Worm (Caenorhabditis elegans) whole organism, young adult: Measurements from ENCODE around the gene npa-1.

Source experiments
- B0336.3 ChIP-seq: fragments of 200-800 bp; sonication (Bioruptor generic); IDR thresholded peaks from 2 replicates; pipeline ENCODE4 v1.3.6; 2022; ENCODE audit warnings: missing genetic modification characterization, missing compliant biosample characterization
- F33H1.4 ChIP-seq: fragments of 200-800 bp; sonication (Bioruptor generic); IDR thresholded peaks from 2 replicates; pipeline ENCODE4 v1.3.6; 2022; ENCODE audit warnings: missing genetic modification reagents, missing genetic modification characterization, missing compliant biosample characterization
- F57C9.4 ChIP-seq: sonication (generic microtip); optimal IDR thresholded peaks from 2 replicates; lab custom pipeline; 2017; ENCODE audit warnings: mild to moderate bottlenecking, missing genetic modification characterization, missing compliant biosample characterization
- K12H6.12 ChIP-seq: fragments of 200-800 bp; sonication (Bioruptor generic); optimal IDR thresholded peaks from 2 replicates; lab custom pipeline; 2018; ENCODE audit warnings: mild to moderate bottlenecking, missing genetic modification characterization, missing compliant biosample characterization
- Y79H2A.3 ChIP-seq: fragments of 200-800 bp; sonication (Bioruptor generic); conservative IDR thresholded peaks from 2 replicates; pipeline ENCODE4 v1.3.6; 2022; ENCODE audit warnings: missing genetic modification reagents, missing genetic modification characterization, missing compliant biosample characterization
- atf-7 ChIP-seq: sonication (generic microtip); optimal IDR thresholded peaks from 2 replicates; lab custom pipeline; 2017; ENCODE audit warnings: mild to moderate bottlenecking, missing genetic modification characterization, missing compliant biosample characterization
- attf-5 ChIP-seq: fragments of 200-800 bp; sonication (Bioruptor generic); optimal IDR thresholded peaks from 2 replicates; lab custom pipeline; 2018; ENCODE audit warnings: mild to moderate bottlenecking, missing genetic modification characterization, missing compliant biosample characterization
- bed-2 ChIP-seq: fragments of 200-800 bp; sonication (Bioruptor generic); IDR thresholded peaks from 2 replicates; pipeline ENCODE4 v1.3.6; 2022; ENCODE audit warnings: missing genetic modification reagents, missing genetic modification characterization, missing compliant biosample characterization
- ccch-3 ChIP-seq: fragments of 200-800 bp; sonication (Bioruptor generic); optimal IDR thresholded peaks from 2 replicates; lab custom pipeline; 2018; ENCODE audit warnings: mild to moderate bottlenecking, missing genetic modification characterization, missing compliant biosample characterization
- cebp-1 ChIP-seq, 2 experiments: fragments of 200-800 bp in 1 of 2; sonication (Bioruptor generic) in 1 of 2; sonication (generic microtip) in 1 of 2; IDR thresholded peaks in 1 of 2; optimal IDR thresholded peaks in 1 of 2; 2 replicates each; pipeline versions ENCODE4 v1.3.6 to Lab custom; 2017 to 2022; ENCODE audit warnings: missing compliant biosample characterization in 2 of 2, missing genetic modification characterization in 2 of 2, mild to moderate bottlenecking in 1 of 2, missing genetic modification reagents in 1 of 2, moderate library complexity in 1 of 2
- ceh-40 ChIP-seq: fragments of 200-800 bp; sonication (Bioruptor generic); IDR thresholded peaks from 2 replicates; pipeline ENCODE4 v1.3.6; 2022; ENCODE audit warnings: missing genetic modification characterization, missing compliant biosample characterization
- ceh-91 ChIP-seq: fragments of 200-800 bp; sonication (Bioruptor generic); IDR thresholded peaks from 2 replicates; pipeline ENCODE4 v1.3.6; 2022; ENCODE audit warnings: missing genetic modification reagents, missing genetic modification characterization, missing compliant biosample characterization
- chd-7 ChIP-seq: sonication (generic microtip); optimal IDR thresholded peaks from 2 replicates; lab custom pipeline; 2016; ENCODE audit warnings: mild to moderate bottlenecking, missing genetic modification characterization, moderate library complexity, missing compliant biosample characterization
- dox-1 ChIP-seq: fragments of 200-800 bp; sonication (Bioruptor generic); IDR thresholded peaks from 2 replicates; pipeline ENCODE4 v1.3.6; 2022; ENCODE audit warnings: missing genetic modification reagents, missing genetic modification characterization, missing compliant biosample characterization
- efl-1 ChIP-seq: fragments of 150-350 bp; optimal IDR thresholded peaks from 2 replicates; lab custom pipeline; 2014; ENCODE audit warnings: missing biosample characterization, missing genetic modification reagents, missing genetic modification characterization
- hsf-1 ChIP-seq: fragments of 200-800 bp; sonication (Bioruptor generic); IDR thresholded peaks from 2 replicates; pipeline ENCODE4 v1.3.6; 2022; ENCODE audit warnings: missing genetic modification reagents, missing genetic modification characterization, missing compliant biosample characterization
- lag-1 ChIP-seq: fragments of 200-800 bp; sonication (Bioruptor generic); IDR thresholded peaks from 2 replicates; pipeline ENCODE4 v1.3.6; 2022; ENCODE audit warnings: missing genetic modification reagents, missing genetic modification characterization, missing compliant biosample characterization
- let-526 ChIP-seq: fragments of 200-800 bp; sonication (Bioruptor generic); IDR thresholded peaks from 2 replicates; pipeline ENCODE4 v1.3.6; 2022; ENCODE audit warnings: missing genetic modification reagents, missing genetic modification characterization, missing compliant biosample characterization
- let-607 ChIP-seq, 2 experiments: fragments of 200-800 bp in 1 of 2; sonication (Bioruptor generic) in 1 of 2; sonication (generic microtip) in 1 of 2; optimal IDR thresholded peaks; 2 replicates each; lab custom pipeline; 2016 to 2018; ENCODE audit warnings: mild to moderate bottlenecking in 2 of 2, missing compliant biosample characterization in 2 of 2, missing genetic modification characterization in 2 of 2, moderate library complexity in 2 of 2, missing genotype in 1 of 2
- lin-26 ChIP-seq: fragments of 200-800 bp; sonication (Bioruptor generic); IDR thresholded peaks from 2 replicates; pipeline ENCODE4 v1.3.6; 2022; ENCODE audit warnings: missing genetic modification reagents, missing genetic modification characterization, missing compliant biosample characterization
- lin-35 ChIP-seq, 3 experiments: fragments of 150-350 bp in 2 of 3; sonication (generic microtip) in 1 of 3; optimal IDR thresholded peaks; 2 replicates each; lab custom pipeline; 2014 to 2018; ENCODE audit warnings: missing biosample characterization in 3 of 3, missing genetic modification characterization in 3 of 3, missing genetic modification reagents in 3 of 3
- lsy-27 ChIP-seq: sonication (generic microtip); optimal IDR thresholded peaks from 2 replicates; lab custom pipeline; 2017; ENCODE audit warnings: missing genetic modification characterization, mild to moderate bottlenecking, missing compliant biosample characterization, antibody characterized with exemption, missing genotype, borderline replicate concordance; ENCODE audit not compliant: insufficient read depth
- madf-10 ChIP-seq: sonication (generic microtip); optimal IDR thresholded peaks from 2 replicates; lab custom pipeline; 2016; ENCODE audit warnings: mild to moderate bottlenecking, missing genetic modification characterization, missing compliant biosample characterization
- nfyb-1 ChIP-seq: fragments of 200-800 bp; sonication (Bioruptor generic); IDR thresholded peaks from 2 replicates; pipeline ENCODE4 v1.3.6; 2022; ENCODE audit warnings: missing genetic modification reagents, missing genetic modification characterization, missing compliant biosample characterization
- nhr-80 ChIP-seq: sonication (generic microtip); optimal IDR thresholded peaks from 2 replicates; lab custom pipeline; 2016; ENCODE audit warnings: missing genetic modification characterization, missing compliant biosample characterization
- rec-8 ChIP-seq, 2 experiments: sonication (generic microtip); optimal IDR thresholded peaks; 2 replicates each; lab custom pipeline; 2016; ENCODE audit warnings: mild to moderate bottlenecking in 2 of 2, missing genetic modification characterization in 2 of 2, missing genetic modification reagents in 2 of 2, missing genotype in 2 of 2, missing biosample characterization in 1 of 2, missing compliant biosample characterization in 1 of 2, moderate library complexity in 1 of 2
- repo-1 ChIP-seq: sonication (generic microtip); optimal IDR thresholded peaks from 2 replicates; lab custom pipeline; 2017; ENCODE audit warnings: mild to moderate bottlenecking, missing genetic modification characterization, missing compliant biosample characterization
- sea-2 ChIP-seq: fragments of 200-800 bp; sonication (Bioruptor generic); IDR thresholded peaks from 2 replicates; pipeline ENCODE4 v1.3.6; 2022; ENCODE audit warnings: missing genetic modification characterization, missing compliant biosample characterization
- zim-3 ChIP-seq: sonication (generic microtip); optimal IDR thresholded peaks from 2 replicates; lab custom pipeline; 2017; ENCODE audit warnings: mild to moderate bottlenecking, missing genetic modification characterization, moderate library complexity, missing compliant biosample characterization
- ztf-22 ChIP-seq: fragments of 200-800 bp; sonication (Bioruptor generic); optimal IDR thresholded peaks from 2 replicates; lab custom pipeline; 2018; ENCODE audit warnings: mild to moderate bottlenecking, missing genetic modification characterization, moderate library complexity, missing compliant biosample characterization
- ztf-25 ChIP-seq: fragments of 200-800 bp; sonication (Bioruptor generic); IDR thresholded peaks from 2 replicates; pipeline ENCODE4 v1.3.6; 2022; ENCODE audit warnings: missing genetic modification reagents, missing genetic modification characterization, missing compliant biosample characterization
- ztf-26 ChIP-seq: sonication (generic microtip); optimal IDR thresholded peaks from 2 replicates; lab custom pipeline; 2017; ENCODE audit warnings: missing genetic modification characterization, missing compliant biosample characterization

Gene npa-1

DNA sequence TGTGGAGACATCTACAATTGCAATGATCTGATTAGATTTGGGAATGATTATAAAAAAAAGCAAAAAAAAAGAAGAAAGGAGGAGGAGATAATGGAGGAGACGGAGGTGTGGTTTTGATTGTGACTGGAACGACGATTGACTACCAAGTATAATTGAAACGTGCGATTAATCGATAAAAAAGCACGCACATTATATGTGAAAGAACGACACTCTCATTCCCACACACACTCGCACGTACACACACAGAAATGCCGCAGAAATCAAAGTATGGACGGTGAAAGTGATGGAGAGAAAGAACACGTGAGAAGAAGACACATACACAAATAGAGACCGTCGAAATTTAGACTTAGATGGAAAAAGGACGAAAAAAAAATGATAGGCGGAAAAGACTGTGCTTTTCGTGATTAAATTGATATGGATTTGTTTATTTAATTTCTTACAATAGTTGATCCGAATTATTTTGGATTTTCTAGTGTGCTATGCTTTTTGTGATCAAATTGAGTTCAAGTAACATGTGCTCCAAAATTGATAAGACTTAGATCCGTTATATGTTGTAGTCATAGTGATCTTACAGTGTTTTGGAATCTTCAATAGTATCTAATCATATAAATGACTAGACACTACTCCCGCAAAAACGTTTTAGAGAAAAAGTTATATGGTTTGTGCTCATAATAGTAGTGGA is 18.3 kb downstream of the npa-1 start, which contains the start of gene nhr-135 (continued):
- TF ChIP-seq ceh-91 (no peak), chd-7 (no peak), ztf-22 (GFP tag; lab: Kevin White, UChicago) (no peak), ztf-26 (peak; percentile 53), ztf-25 (GFP tag; lab: Robert Waterston, UW) (no peak), nfyb-1 (GFP tag; lab: Robert Waterston, UW) (peak; percentile 72; the same call in 1 of the 2 replicates), sea-2 (GFP tag; lab: Robert Waterston, UW) (no peak), hsf-1 (no peak), lin-26 (GFP tag; lab: Robert Waterston, UW) (0 out of 2 replicates have a peak, but pooled peaks have one; percentile 50), K12H6.12 (tag; lab: Kevin White, UChicago) (peak; percentile 3), madf-10 (peak; percentile 61), attf-5 (peak; percentile 66), nhr-80 (tag; lab: Kevin White, UChicago) (peak; percentile 92), repo-1 (no peak), bed-2 (no peak), let-607 (tag; optimal IDR thresholded peaks at IDR 0.05; lab: Kevin White, UChicago) (peak; percentile 18 to 32), dox-1 (GFP tag; lab: Robert Waterston, UW) (peak; percentile 44), B0336.3 (GFP tag; lab: Robert Waterston, UW) (0 out of 2 replicates have a peak, but pooled peaks have one; percentile 38)

DNA sequence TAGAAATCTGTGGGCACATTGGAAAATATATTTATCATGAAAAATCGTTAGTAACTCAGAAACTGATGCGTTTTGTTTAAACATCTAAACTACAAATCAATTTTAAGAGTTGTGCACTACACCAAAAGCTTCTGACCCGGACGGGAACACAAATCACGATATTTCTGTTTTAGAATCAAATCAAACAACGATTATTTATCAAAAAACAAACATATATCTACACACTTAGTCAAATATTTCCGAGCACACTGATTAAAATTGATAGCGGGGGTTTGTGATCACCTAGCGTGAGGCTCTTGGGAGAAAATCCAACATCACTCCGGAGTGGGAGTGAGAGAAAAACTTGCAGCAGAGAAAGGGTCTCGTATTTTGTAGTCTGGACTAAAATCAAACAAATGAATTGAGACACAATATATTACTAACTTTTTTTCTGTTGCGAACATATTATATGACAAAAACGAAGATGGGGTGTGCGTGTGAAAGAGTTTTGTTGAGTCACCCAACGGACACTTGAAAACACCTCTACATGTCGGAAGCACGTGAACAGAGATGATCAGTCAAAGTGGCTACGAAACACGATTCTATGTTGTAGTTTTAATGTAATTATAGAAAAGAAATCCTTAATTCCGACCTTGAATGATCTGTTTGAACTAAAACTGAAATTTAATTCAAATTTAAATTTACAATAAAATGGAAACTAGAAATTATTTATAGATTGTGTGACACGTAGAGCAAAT is 19.8 kb downstream of the npa-1 start:
- TF ChIP-seq nhr-80 (tag; lab: Kevin White, UChicago) (peak; percentile 40), ccch-3 (GFP tag; lab: Kevin White, UChicago) (no peak)

DNA sequence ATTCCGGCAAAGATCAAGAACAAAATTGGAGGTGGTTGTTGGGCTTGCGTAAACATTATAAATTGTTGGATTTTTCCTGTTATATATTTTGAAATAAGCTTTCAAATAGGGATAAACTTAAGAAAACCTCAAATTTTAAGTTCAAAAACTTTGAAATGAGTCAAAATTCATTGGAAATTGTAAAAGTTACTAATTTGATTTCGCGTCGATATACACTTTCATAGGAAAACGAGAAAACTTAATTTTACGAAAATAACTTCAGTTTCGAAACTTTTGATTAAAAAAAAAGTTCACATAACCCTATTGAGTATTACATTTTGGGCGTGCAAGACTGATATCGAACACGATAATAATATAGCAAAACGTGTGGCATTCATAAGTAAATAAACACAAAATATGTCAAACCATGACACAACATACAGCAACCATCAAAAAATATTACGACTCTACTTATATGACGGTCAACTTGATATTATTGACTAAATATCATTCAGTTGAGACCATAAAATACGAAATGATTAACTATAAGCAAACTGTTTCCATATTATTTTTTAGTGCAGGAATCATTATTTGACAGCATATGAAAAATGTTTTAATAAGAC is 20.6 kb downstream of the npa-1 start:
- TF ChIP-seq B0336.3 (GFP tag; lab: Robert Waterston, UW), result no peak
- no peak for TF ChIP-seq atf-7 (tag; lab: Kevin White, UChicago)
- TF ChIP-seq, all 124 proteins: peak for 0

DNA sequence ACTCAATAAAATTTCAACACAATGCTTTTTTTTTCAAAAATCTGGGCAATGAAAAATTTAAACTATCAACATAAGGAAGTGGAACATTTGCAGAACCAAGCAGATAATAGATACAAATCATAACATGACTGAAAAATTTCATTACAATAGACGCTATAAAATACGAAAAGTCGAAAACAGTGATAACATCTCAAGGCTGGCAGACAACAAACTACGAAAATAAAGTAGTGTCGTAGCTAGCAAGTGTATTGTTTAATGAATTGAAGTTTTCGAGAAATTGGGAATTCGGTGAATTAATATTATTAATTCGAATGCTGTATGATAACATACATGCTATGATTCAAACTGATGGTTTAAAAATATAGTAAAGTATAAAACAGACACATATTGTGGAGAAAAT is 21.2 kb downstream of the npa-1 start:
- TF ChIP-seq lsy-27 (tag; lab: Kevin White, UChicago), result no peak
- no peak for TF ChIP-seq zim-3 (tag; lab: Kevin White, UChicago)
- no peak for TF ChIP-seq F57C9.4
- TF ChIP-seq lin-35 (GFP tag; optimal IDR thresholded peaks at IDR 0.05; lab: Kevin White, UChicago), result no peak
- TF ChIP-seq ceh-40, result no peak
- TF ChIP-seq let-526 (GFP tag; lab: Robert Waterston, UW), result no peak
- TF ChIP-seq F33H1.4 (GFP tag; lab: Robert Waterston, UW), result no peak
- TF ChIP-seq Y79H2A.3, result no peak
- TF ChIP-seq cebp-1 (GFP tag; IDR thresholded peaks at IDR 0.05; lab: Robert Waterston, UW), result no peak
- TF ChIP-seq cebp-1 (tag; optimal IDR thresholded peaks at IDR 0.05; lab: Kevin White, UChicago), result no peak
- TF ChIP-seq efl-1, result no peak
- TF ChIP-seq madf-10, result no peak
- no peak for TF ChIP-seq rec-8 (tag; optimal IDR thresholded peaks at IDR 0.05; lab: Kevin White, UChicago)
- no peak for TF ChIP-seq lag-1 (GFP tag; lab: Robert Waterston, UW)
- TF ChIP-seq, all 124 proteins: peak for 0
